Fruit fly (Drosophila melanogaster): ENCODE data around the gene gudu.

The gudu gene

dm6 chr2L:7423333-7423895 lies 35.1 kb downstream of the gudu start (continued):
- TF ChIP-seq lbe (GFP tag; optimal IDR thresholded peaks at IDR 0.05) (peak; percentile 71), Vsx1 (GFP tag; optimal IDR thresholded peaks at IDR 0.05) (no peak), Drgx (GFP tag; IDR thresholded peaks at IDR 0.05) (peak; percentile 81), PHDP (tag; optimal IDR thresholded peaks at IDR 0.05) (peak; percentile 29), Bteb2 (GFP tag; optimal IDR thresholded peaks at IDR 0.05) (no peak), CG11504 (tag; optimal IDR thresholded peaks at IDR 0.05) (peak; percentile 3), Meics (GFP tag; optimal IDR thresholded peaks at IDR 0.05) (peak; percentile 39), otp (GFP tag; IDR thresholded peaks at IDR 0.05) (no peak; the same call in 2 of the 3 replicates), CG10543 (GFP tag; optimal IDR thresholded peaks at IDR 0.05) (no peak), CG6272 (GFP tag; IDR thresholded peaks at IDR 0.05) (no peak; the same call in 1 of the 2 replicates), Six4 (GFP tag; optimal IDR thresholded peaks at IDR 0.05) (peak; percentile 14), corto (GFP tag; optimal IDR thresholded peaks at IDR 0.05) (peak; percentile 69), MTF-1 (GFP tag; optimal IDR thresholded peaks at IDR 0.05; ENCODE audit: borderline replicate concordance) (no peak), CG15479 (GFP tag; optimal IDR thresholded peaks at IDR 0.05) (no peak), Xrp1 (GFP tag; IDR thresholded peaks at IDR 0.05) (peak; percentile 33; the same call in 1 of the 2 replicates), CG10565 (GFP tag; optimal IDR thresholded peaks at IDR 0.05) (no peak), BEAF-32 (GFP tag; optimal IDR thresholded peaks at IDR 0.05) (no peak), sob (GFP tag; IDR thresholded peaks at IDR 0.05) (peak; percentile 31; the same call in 1 of the 2 replicates), wek (GFP tag; optimal IDR thresholded peaks at IDR 0.05) (no peak), Lhr (GFP tag; optimal IDR thresholded peaks at IDR 0.05) (no peak), onecut (GFP tag; IDR thresholded peaks at IDR 0.05) (no peak), ind (GFP tag; optimal IDR thresholded peaks at IDR 0.05) (peak; percentile 50), her (GFP tag; optimal IDR thresholded peaks at IDR 0.05) (no peak), CG1832 (GFP tag; optimal IDR thresholded peaks at IDR 0.05) (peak; percentile 49), ci (GFP tag; IDR thresholded peaks at IDR 0.05) (peak; percentile 73; the same call in 2 of the 3 replicates), dm (GFP tag; optimal IDR thresholded peaks at IDR 0.05) (peak; percentile 38), prd (optimal IDR thresholded peaks at IDR 0.05) (no peak), prd (GFP tag; IDR thresholded peaks at IDR 0.05) (peak; percentile 67), jing (GFP tag; optimal IDR thresholded peaks at IDR 0.05) (no peak), Hr78 (GFP tag; optimal IDR thresholded peaks at IDR 0.05) (no peak), shn (GFP tag; optimal IDR thresholded peaks at IDR 0.05) (no peak), B-H2 (GFP tag; optimal IDR thresholded peaks at IDR 0.05) (peak; percentile 56), CG6689 (GFP tag; IDR thresholded peaks at IDR 0.05) (peak; percentile 18; the same call in 1 of the 2 replicates), pb (GFP tag; optimal IDR thresholded peaks at IDR 0.05) (no peak), CG10321 (GFP tag; IDR thresholded peaks at IDR 0.05) (peak; percentile 20; the same call in 1 of the 2 replicates), Sox102F (GFP tag; optimal IDR thresholded peaks at IDR 0.05) (peak; percentile 10), sr (GFP tag; IDR thresholded peaks at IDR 0.05) (no peak), emc (GFP tag; optimal IDR thresholded peaks at IDR 0.05) (no peak), CG2875 (GFP tag; optimal IDR thresholded peaks at IDR 0.05) (no peak), amos (GFP tag; IDR thresholded peaks at IDR 0.05; ENCODE audit: partially characterized antibody) (0 out of 2 replicates have a peak, but pooled peaks have one; percentile 15), Dbx (GFP tag; IDR thresholded peaks at IDR 0.05) (peak; percentile 74), wdn (GFP tag; IDR thresholded peaks at IDR 0.05) (no peak), ERR (GFP tag; optimal IDR thresholded peaks at IDR 0.05) (no peak), ro (GFP tag; IDR thresholded peaks at IDR 0.05) (no peak), MESR4 (GFP tag; optimal IDR thresholded peaks at IDR 0.05) (no peak), CG8924 (tag; optimal IDR thresholded peaks at IDR 0.05) (no peak), Elba2 (GFP tag; optimal IDR thresholded peaks at IDR 0.05) (no peak), ap (GFP tag; IDR thresholded peaks at IDR 0.05) (no peak), vnd (GFP tag; IDR thresholded peaks at IDR 0.05; ENCODE audit: partially characterized antibody) (no peak), NC2α (GFP tag; optimal IDR thresholded peaks at IDR 0.05) (no peak)

All from whole organism, embryonic.